Fruit fly (Drosophila melanogaster) whole organism, wandering third instar larva: ENCODE measurements around the gene pyd.
A peak's percentile ranks its signal among the peaks of the same experiment; 100 is the strongest.

Experiments
- Abd-B ChIP-seq: fragments of >200 bp; optimal IDR thresholded peaks from 2 replicates; lab custom pipeline; 2017; ENCODE audit warnings: missing biosample characterization, missing genetic modification characterization
- Dif ChIP-seq: fragments of 200-275, 200-300 bp; sonication (Bioruptor generic); optimal IDR thresholded peaks from 2 replicates; lab custom pipeline; 2018; ENCODE audit warnings: missing biosample characterization, missing genetic modification characterization; ENCODE audit not compliant: partially characterized antibody
- N ChIP-seq: fragments of >200 bp; optimal IDR thresholded peaks from 2 replicates; lab custom pipeline; 2018; ENCODE audit warnings: missing biosample characterization, missing external identifiers, missing genetic modification characterization
- br ChIP-seq: fragments of 200-800 bp; sonication (Bioruptor generic); optimal IDR thresholded peaks from 2 replicates; lab custom pipeline; 2016; ENCODE audit warnings: missing biosample characterization, missing genetic modification characterization
- psq ChIP-seq: fragments of 200-800 bp; sonication (Bioruptor generic); optimal IDR thresholded peaks from 3 replicates; lab custom pipeline; 2017; ENCODE audit warnings: missing biosample characterization, mild to moderate bottlenecking, missing genetic modification characterization, moderate library complexity

- TF ChIP-seq N (GFP tag; lab: Kevin White, UChicago) (no peak), br (GFP tag; lab: Kevin White, UChicago) (peak; percentile 99), psq (GFP tag; lab: Kevin White, UChicago) (peak; percentile 97), Dif (peak; percentile 76), Abd-B (no peak)
Measured at dm6 chr3R:8811323-8811936, 120.3 kb downstream of the pyd start.
